Worm (Caenorhabditis elegans) whole organism, midembryonic: ENCODE data around the gene F48E3.9.

Experiments
- T22C8.4 ChIP-seq: fragments of 200-800 bp; sonication (Bioruptor generic); IDR thresholded peaks from 2 replicates; pipeline ENCODE4 v1.3.6; 2022; ENCODE audit warnings: missing genetic modification characterization, missing compliant biosample characterization
- cog-1 ChIP-seq: sonication (generic microtip); optimal IDR thresholded peaks from 2 replicates; lab custom pipeline; 2016; ENCODE audit warnings: missing genetic modification characterization, missing compliant biosample characterization
- flt-1 ChIP-seq: fragments of 200-800 bp; sonication (Bioruptor generic); IDR thresholded peaks from 2 replicates; pipeline ENCODE4 v1.3.6; 2022; ENCODE audit warnings: missing genetic modification characterization, missing compliant biosample characterization
- klf-2 ChIP-seq: fragments of 200-800 bp; sonication (Bioruptor generic); conservative IDR thresholded peaks from 2 replicates; pipeline ENCODE4 v1.3.6; 2022; ENCODE audit warnings: missing genetic modification reagents, missing genetic modification characterization, missing compliant biosample characterization
- med-1 ChIP-seq: sonication (generic microtip); optimal IDR thresholded peaks from 2 replicates; lab custom pipeline; 2017; ENCODE audit warnings: missing genetic modification characterization, mild to moderate bottlenecking, missing compliant biosample characterization, antibody characterized with exemption, missing genetic modification reagents; ENCODE audit not compliant: insufficient read depth
- ref-1 ChIP-seq: fragments of 200-800 bp; sonication (Bioruptor generic); conservative IDR thresholded peaks from 2 replicates; pipeline ENCODE4 v1.3.6; 2022; ENCODE audit warnings: missing genetic modification reagents, missing genetic modification characterization, missing compliant biosample characterization
- tab-1 ChIP-seq: fragments of 200-800 bp; sonication (Bioruptor generic); IDR thresholded peaks from 2 replicates; pipeline ENCODE4 v1.3.6; 2022; ENCODE audit warnings: missing genetic modification characterization, missing compliant biosample characterization
- ztf-23 ChIP-seq: fragments of 200-800 bp; sonication (Bioruptor generic); IDR thresholded peaks from 2 replicates; pipeline ENCODE4 v1.3.6; 2022; ENCODE audit warnings: missing genetic modification reagents, missing genetic modification characterization, missing compliant biosample characterization
- ztf-29 ChIP-seq: fragments of 200-800 bp; sonication (Bioruptor generic); IDR thresholded peaks from 2 replicates; pipeline ENCODE4 v1.3.6; 2022; ENCODE audit warnings: missing genetic modification reagents, missing genetic modification characterization, missing compliant biosample characterization

F48E3.9 gene

DNA sequence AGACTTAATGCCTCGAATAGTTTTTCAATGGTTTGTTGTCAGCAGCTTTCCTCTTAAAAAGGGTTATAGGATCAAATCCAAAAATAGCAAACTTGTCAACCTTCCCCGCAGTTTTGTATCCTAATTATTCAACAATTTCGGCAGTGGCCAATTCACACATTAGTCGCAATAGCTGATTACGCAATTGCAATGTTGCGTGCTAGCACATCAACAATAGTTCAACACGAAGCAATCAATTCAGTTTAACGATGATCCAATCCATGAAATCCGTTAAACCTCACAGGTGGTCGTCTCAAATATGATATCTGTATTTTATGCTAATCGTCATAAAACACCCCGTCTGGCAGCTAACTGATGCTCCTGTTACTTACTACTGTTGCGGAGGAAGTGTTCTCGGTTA is 28.2 kb upstream of the F48E3.9 start:
- no peak for TF ChIP-seq ref-1
- 0 out of 2 replicates have a peak, but pooled peaks have one; percentile 53 for TF ChIP-seq tab-1 (GFP tag; lab: Robert Waterston, UW)

DNA sequence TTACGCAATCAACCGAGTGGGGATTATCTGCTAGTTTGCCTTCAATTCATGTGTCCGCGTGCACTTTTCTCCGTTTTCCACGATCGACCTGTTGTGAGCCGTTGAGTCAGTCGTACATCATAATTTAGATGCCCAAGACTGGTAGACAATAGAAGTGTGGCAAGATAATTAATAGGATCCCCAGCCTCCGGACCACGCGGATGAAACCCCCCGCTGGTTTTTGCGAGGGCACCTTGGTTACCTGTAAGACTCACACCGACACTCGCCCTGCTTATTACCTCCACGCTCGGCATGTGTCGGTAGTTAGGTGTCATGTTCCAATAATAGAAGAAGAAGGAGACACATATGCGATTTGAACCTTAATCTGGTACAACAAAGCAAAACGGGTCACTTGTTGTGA is 24.9 kb upstream of the F48E3.9 start:
- TF ChIP-seq T22C8.4 (GFP tag; lab: Robert Waterston, UW) (no peak), flt-1 (0 out of 2 replicates have a peak, but pooled peaks have one; percentile 15), med-1 (GFP tag; lab: Kevin White, UChicago) (no peak)

DNA sequence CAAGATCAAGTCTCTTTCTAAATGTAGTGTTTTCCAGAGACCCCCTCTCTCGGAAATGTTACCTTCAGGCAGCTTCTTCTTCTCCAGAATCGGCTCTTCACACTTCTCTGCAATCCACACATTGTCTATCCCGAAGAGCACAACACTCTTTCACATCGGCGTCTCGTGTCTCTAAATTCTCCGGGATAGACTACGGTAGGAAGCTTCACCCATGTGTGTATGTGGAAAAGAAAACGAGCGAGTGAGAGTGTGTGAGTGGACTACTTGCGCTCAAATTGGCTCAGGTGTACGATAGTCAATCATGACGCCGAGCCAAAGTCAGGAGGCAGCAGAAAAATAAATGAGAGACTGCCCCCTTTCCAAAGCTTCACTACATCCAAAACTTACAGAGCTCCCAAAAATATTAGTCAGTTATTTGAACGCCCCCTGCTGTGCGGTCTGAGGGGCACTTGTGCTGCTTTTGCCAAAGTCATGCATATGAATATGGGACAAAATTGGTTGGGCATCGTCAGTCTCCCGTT is 23.6 kb upstream of the F48E3.9 start:
- no peak for TF ChIP-seq ztf-29 (GFP tag; lab: Robert Waterston, UW)

- TF ChIP-seq flt-1, result no peak
- TF ChIP-seq med-1 (GFP tag; lab: Kevin White, UChicago), result no peak
- TF ChIP-seq tab-1 (GFP tag; lab: Robert Waterston, UW), result 0 out of 2 replicates have a peak, but pooled peaks have one; percentile 40
Observed at ce11 chrX:7460516-7460915, 20.3 kb upstream of the F48E3.9 start.

DNA sequence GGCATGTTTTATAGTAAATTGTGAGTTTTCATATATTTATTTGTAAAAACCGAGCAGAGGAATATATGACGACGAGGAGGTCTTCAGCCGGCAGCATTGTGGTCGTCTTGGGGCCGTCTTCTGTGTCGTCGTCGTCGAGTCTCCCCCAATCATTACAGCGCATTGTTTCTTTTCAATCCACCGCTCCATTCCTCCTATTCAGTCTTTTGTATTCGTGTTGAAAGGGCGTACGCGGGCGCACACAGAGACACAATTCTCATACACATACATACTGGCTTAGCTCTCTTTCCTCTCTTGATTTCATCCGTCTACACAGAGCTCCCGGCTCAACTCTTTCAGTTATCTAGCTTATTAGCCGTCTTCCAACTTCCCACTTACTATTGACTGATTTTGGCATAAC is 17.2 kb upstream of the F48E3.9 start, which contains the start of gene sox-2:
Gene sox-2, minus strand, starts transcription at position 100 of the 400 bp plus-strand sequence.
- TF ChIP-seq med-1 (GFP tag; lab: Kevin White, UChicago), result no peak
- TF ChIP-seq ref-1, result no peak
- TF ChIP-seq cog-1 (tag; lab: Kevin White, UChicago), result no peak
- no peak for TF ChIP-seq T22C8.4 (GFP tag; lab: Robert Waterston, UW)
- TF ChIP-seq klf-2 (GFP tag; lab: Robert Waterston, UW), result no peak
- TF ChIP-seq ztf-23 (GFP tag; lab: Robert Waterston, UW), result no peak
- no peak for TF ChIP-seq tab-1 (GFP tag; lab: Robert Waterston, UW)
- TF ChIP-seq flt-1, result no peak
- no peak for TF ChIP-seq ztf-29 (GFP tag; lab: Robert Waterston, UW)

DNA sequence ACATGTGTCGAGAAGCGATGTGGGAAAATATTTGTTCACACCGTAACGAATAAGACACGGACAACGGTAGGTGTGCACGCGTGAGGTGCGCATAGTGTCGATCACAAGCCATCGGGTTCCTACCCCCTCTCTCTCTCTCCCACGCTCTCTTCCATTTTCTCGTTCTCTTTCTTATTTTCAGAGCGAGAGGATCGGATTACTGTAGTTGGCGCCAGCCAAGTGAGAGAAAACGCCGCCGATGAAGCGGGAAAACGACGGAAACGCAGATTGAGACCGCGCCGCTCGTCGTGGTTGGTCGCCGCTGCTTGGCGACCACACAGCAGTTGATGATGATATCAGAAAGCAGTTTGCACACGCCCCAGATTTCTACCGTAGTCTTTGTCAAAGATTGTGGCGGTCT is 16.5 kb upstream of the F48E3.9 start:
- no peak for TF ChIP-seq ref-1
- no peak for TF ChIP-seq med-1 (GFP tag; lab: Kevin White, UChicago)
- no peak for TF ChIP-seq klf-2 (GFP tag; lab: Robert Waterston, UW)
- no peak for TF ChIP-seq ztf-23 (GFP tag; lab: Robert Waterston, UW)
- no peak for TF ChIP-seq flt-1
- TF ChIP-seq tab-1 (GFP tag; lab: Robert Waterston, UW), result no peak
- TF ChIP-seq cog-1 (tag; lab: Kevin White, UChicago), result no peak
- TF ChIP-seq T22C8.4 (GFP tag; lab: Robert Waterston, UW), result no peak
- no peak for TF ChIP-seq ztf-29 (GFP tag; lab: Robert Waterston, UW)

DNA sequence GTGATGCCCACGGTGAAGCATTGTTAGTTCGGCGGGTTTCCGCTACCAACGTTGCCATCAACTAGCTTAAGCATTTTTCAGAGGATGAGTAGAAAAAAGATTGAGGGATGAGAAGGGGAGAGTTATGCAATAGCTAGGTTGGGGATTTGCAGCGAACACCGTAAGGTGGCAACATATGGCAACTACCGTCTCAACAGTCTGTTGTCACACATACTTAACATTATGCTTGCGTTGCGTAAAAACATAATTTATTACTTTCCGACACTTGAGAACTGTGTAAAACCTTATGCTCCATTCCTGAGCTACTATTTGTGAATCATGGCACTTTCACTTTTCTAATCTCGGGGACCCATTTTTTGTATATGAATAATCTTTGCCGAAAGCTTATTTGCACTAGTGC is 14.2 kb upstream of the F48E3.9 start:
- TF ChIP-seq T22C8.4 (GFP tag; lab: Robert Waterston, UW) (no peak), ztf-23 (GFP tag; lab: Robert Waterston, UW) (no peak), med-1 (GFP tag; lab: Kevin White, UChicago) (no peak), tab-1 (GFP tag; lab: Robert Waterston, UW) (no peak), cog-1 (tag; lab: Kevin White, UChicago) (no peak), ztf-29 (GFP tag; lab: Robert Waterston, UW) (no peak), klf-2 (GFP tag; lab: Robert Waterston, UW) (no peak), flt-1 (no peak), ref-1 (no peak)

- TF ChIP-seq T22C8.4 (GFP tag; lab: Robert Waterston, UW) (no peak), ztf-29 (GFP tag; lab: Robert Waterston, UW) (no peak), med-1 (GFP tag; lab: Kevin White, UChicago) (no peak), klf-2 (GFP tag; lab: Robert Waterston, UW) (no peak), ref-1 (no peak), ztf-23 (GFP tag; lab: Robert Waterston, UW) (no peak), flt-1 (no peak)
Observed at ce11 chrX:7469907-7470306, 10.9 kb upstream of the F48E3.9 start.

ce11 chrX:7474968-7475433 is 5.9 kb upstream of the F48E3.9 start, which contains the start of gene coh-1:
coh-1 (minus strand) TSS chrX:7475018.
- TF ChIP-seq ztf-23 (GFP tag; lab: Robert Waterston, UW), result 0 out of 2 replicates have a peak, but pooled peaks have one; percentile 16
- no peak for TF ChIP-seq ztf-29 (GFP tag; lab: Robert Waterston, UW)

DNA sequence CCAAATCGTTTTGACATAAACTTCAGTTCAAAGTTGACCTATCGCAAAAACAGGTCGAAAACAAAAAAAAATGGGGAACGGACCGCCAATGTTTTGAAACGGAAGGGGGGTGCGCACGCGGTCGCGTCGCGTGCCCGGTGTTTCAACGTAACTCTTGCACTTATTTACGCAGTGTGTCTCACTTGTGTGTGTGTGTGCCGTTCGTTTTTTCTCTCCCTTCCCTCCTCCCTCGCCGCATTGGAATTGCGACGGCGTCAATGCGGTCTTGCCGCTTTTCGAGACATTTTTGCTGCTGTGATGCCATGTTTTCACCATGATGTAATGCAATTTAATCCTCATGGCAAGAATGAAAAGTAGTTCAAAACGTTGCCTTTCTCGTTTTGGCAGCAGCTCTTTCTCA is 2.4 kb upstream of the F48E3.9 start:
- TF ChIP-seq ztf-23 (GFP tag; lab: Robert Waterston, UW), result no peak
- TF ChIP-seq med-1 (GFP tag; lab: Kevin White, UChicago), result no peak
- no peak for TF ChIP-seq tab-1 (GFP tag; lab: Robert Waterston, UW)

- TF ChIP-seq ztf-23 (GFP tag; lab: Robert Waterston, UW), result no peak
- no peak for TF ChIP-seq ztf-29 (GFP tag; lab: Robert Waterston, UW)
- TF ChIP-seq tab-1 (GFP tag; lab: Robert Waterston, UW), result no peak
- no peak for TF ChIP-seq ref-1
- no peak for TF ChIP-seq med-1 (GFP tag; lab: Kevin White, UChicago)
- TF ChIP-seq T22C8.4 (GFP tag; lab: Robert Waterston, UW), result no peak
- TF ChIP-seq klf-2 (GFP tag; lab: Robert Waterston, UW), result no peak
- no peak for TF ChIP-seq cog-1 (tag; lab: Kevin White, UChicago)
- no peak for TF ChIP-seq flt-1
Observed at ce11 chrX:7478948-7479347, 1.9 kb upstream of the F48E3.9 start, which contains the start of gene mek-1. mek-1 (plus strand) TSS chrX:7479248.
